Worm (Caenorhabditis elegans): Measurements from ENCODE around the gene snpc-3.1.

ce11 chrIV:5534596-5534995 lies 48.5 kb upstream of the snpc-3.1 start:
- no peak for TF ChIP-seq elt-1 (tag; optimal IDR thresholded peaks at IDR 0.05; ENCODE audit: borderline replicate concordance, insufficient read depth)
- no peak for TF ChIP-seq mab-5 (tag; optimal IDR thresholded peaks at IDR 0.05)
- no peak for TF ChIP-seq elt-3 (tag; optimal IDR thresholded peaks at IDR 0.05)
- TF ChIP-seq sptf-1 (tag; optimal IDR thresholded peaks at IDR 0.05) = no peak
- TF ChIP-seq lin-32 (GFP tag; optimal IDR thresholded peaks at IDR 0.05) = no peak
- TF ChIP-seq ceh-39 (tag; optimal IDR thresholded peaks at IDR 0.05) = no peak
- TF ChIP-seq snpc-4 (tag; optimal IDR thresholded peaks at IDR 0.05) = no peak
- no peak for TF ChIP-seq nhr-237 (tag; optimal IDR thresholded peaks at IDR 0.05)
- no peak for TF ChIP-seq nhr-76 (tag; optimal IDR thresholded peaks at IDR 0.05)
- no peak for TF ChIP-seq pha-4 (tag; optimal IDR thresholded peaks at IDR 0.05)
